Worm (Caenorhabditis elegans) whole organism, late embryonic: ENCODE results near the gene srj-26.
"Not testable (repeated sequence)": the region's sequence is repeated elsewhere in the genome, so short reads cannot be mapped to it uniquely, and the experiment has no call there.

Experiments
- C08G9.2 ChIP-seq: sonication (generic microtip); optimal IDR thresholded peaks from 2 replicates; lab custom pipeline; 2016; ENCODE audit warnings: mild to moderate bottlenecking, missing genetic modification characterization, moderate library complexity, missing compliant biosample characterization
- C38D4.7 ChIP-seq: fragments of 200-800 bp; sonication (Bioruptor generic); optimal IDR thresholded peaks from 2 replicates; lab custom pipeline; 2018; ENCODE audit warnings: mild to moderate bottlenecking, missing genetic modification characterization, moderate library complexity, missing compliant biosample characterization
- T23F11.4 ChIP-seq: fragments of 200-800 bp; sonication (Bioruptor generic); optimal IDR thresholded peaks from 2 replicates; lab custom pipeline; 2018; ENCODE audit warnings: mild to moderate bottlenecking, missing genetic modification characterization, missing compliant biosample characterization
- ceh-14 ChIP-seq: sonication (generic microtip); optimal IDR thresholded peaks from 2 replicates; lab custom pipeline; 2016; ENCODE audit warnings: missing genotype, missing genetic modification characterization, missing compliant biosample characterization
- ceh-18 ChIP-seq: sonication (generic microtip); optimal IDR thresholded peaks from 2 replicates; lab custom pipeline; 2016; ENCODE audit warnings: missing genetic modification characterization, missing compliant biosample characterization
- ceh-19 ChIP-seq: fragments of 200-800 bp; sonication (Bioruptor generic); optimal IDR thresholded peaks from 2 replicates; lab custom pipeline; 2018; ENCODE audit warnings: mild to moderate bottlenecking, missing genetic modification characterization, missing compliant biosample characterization
- ceh-2 ChIP-seq: sonication (generic microtip); optimal IDR thresholded peaks from 2 replicates; lab custom pipeline; 2016; ENCODE audit warnings: missing genotype, missing genetic modification characterization, missing compliant biosample characterization
- ceh-22 ChIP-seq: sonication (generic microtip); optimal IDR thresholded peaks from 2 replicates; lab custom pipeline; 2017; ENCODE audit warnings: missing biosample characterization, missing genetic modification characterization
- ceh-30 ChIP-seq: fragments of 150-350 bp; optimal IDR thresholded peaks from 2 replicates; lab custom pipeline; 2014; ENCODE audit warnings: missing biosample characterization, missing genetic modification characterization
- ceh-34 ChIP-seq: sonication (generic microtip); optimal IDR thresholded peaks from 2 replicates; lab custom pipeline; 2016; ENCODE audit warnings: mild to moderate bottlenecking, missing genetic modification characterization, missing compliant biosample characterization
- ceh-6 ChIP-seq: fragments of 200-800 bp; sonication (Bioruptor generic); optimal IDR thresholded peaks from 2 replicates; lab custom pipeline; 2018; ENCODE audit warnings: mild to moderate bottlenecking, missing genetic modification characterization, missing compliant biosample characterization
- che-1 ChIP-seq: sonication (generic microtip); optimal IDR thresholded peaks from 2 replicates; lab custom pipeline; 2016; ENCODE audit warnings: mild to moderate bottlenecking, missing genetic modification characterization, missing compliant biosample characterization
- dmd-4 ChIP-seq: sonication (generic microtip); optimal IDR thresholded peaks from 2 replicates; lab custom pipeline; 2016; ENCODE audit warnings: borderline replicate concordance, missing genetic modification characterization, missing compliant biosample characterization
- elt-4 ChIP-seq: sonication (generic microtip); optimal IDR thresholded peaks from 2 replicates; lab custom pipeline; 2016; ENCODE audit warnings: missing genetic modification characterization, missing compliant biosample characterization
- fax-1 ChIP-seq: sonication (generic microtip); optimal IDR thresholded peaks from 2 replicates; lab custom pipeline; 2016; ENCODE audit warnings: missing genotype, missing genetic modification characterization, missing compliant biosample characterization
- gmeb-2 ChIP-seq: sonication (generic microtip); optimal IDR thresholded peaks from 2 replicates; lab custom pipeline; 2016; ENCODE audit warnings: missing genetic modification characterization, inconsistent platforms, missing compliant biosample characterization
- hlh-30 ChIP-seq: sonication (generic microtip); optimal IDR thresholded peaks from 2 replicates; lab custom pipeline; 2017; ENCODE audit warnings: antibody characterized with exemption, missing genetic modification characterization, missing compliant biosample characterization; ENCODE audit not compliant: insufficient read depth
- hlh-8 ChIP-seq: sonication (generic microtip); optimal IDR thresholded peaks from 2 replicates; lab custom pipeline; 2016; ENCODE audit warnings: missing genotype, missing genetic modification characterization, missing compliant biosample characterization
- lin-11 ChIP-seq: fragments of 200-800 bp; sonication (Bioruptor generic); optimal IDR thresholded peaks from 2 replicates; lab custom pipeline; 2018; ENCODE audit warnings: mild to moderate bottlenecking, missing genetic modification characterization, missing compliant biosample characterization
- madf-2 ChIP-seq: sonication (generic microtip); optimal IDR thresholded peaks from 2 replicates; lab custom pipeline; 2017; ENCODE audit warnings: missing genetic modification characterization, missing compliant biosample characterization
- mec-3 ChIP-seq: sonication (generic microtip); optimal IDR thresholded peaks from 2 replicates; lab custom pipeline; 2016; ENCODE audit warnings: borderline replicate concordance, missing genetic modification characterization, missing compliant biosample characterization
- nfya-1 ChIP-seq: sonication (generic microtip); optimal IDR thresholded peaks from 2 replicates; lab custom pipeline; 2017; ENCODE audit warnings: missing genetic modification characterization, mild to moderate bottlenecking, missing compliant biosample characterization, antibody characterized with exemption, moderate library complexity
- nhr-11 ChIP-seq: fragments of 150-350 bp; optimal IDR thresholded peaks from 2 replicates; lab custom pipeline; 2014; ENCODE audit warnings: missing biosample characterization, missing genetic modification characterization
- npax-4 ChIP-seq: sonication (generic microtip); optimal IDR thresholded peaks from 2 replicates; lab custom pipeline; 2016; ENCODE audit warnings: missing genetic modification characterization, missing compliant biosample characterization
- odd-2 ChIP-seq: sonication (generic microtip); optimal IDR thresholded peaks from 2 replicates; lab custom pipeline; 2017; ENCODE audit warnings: antibody characterized with exemption, mild to moderate bottlenecking, missing genetic modification characterization, missing compliant biosample characterization
- pros-1 ChIP-seq: fragments of 150-350 bp; optimal IDR thresholded peaks from 2 replicates; lab custom pipeline; 2014; ENCODE audit warnings: missing biosample characterization, missing genetic modification reagents, missing genetic modification characterization
- sdc-2 ChIP-seq: sonication (generic microtip); optimal IDR thresholded peaks from 2 replicates; lab custom pipeline; 2016; ENCODE audit warnings: missing genotype, missing genetic modification characterization, missing compliant biosample characterization
- sox-2 ChIP-seq: fragments of 200-800 bp; sonication (Bioruptor generic); IDR thresholded peaks from 2 replicates; pipeline ENCODE4 v1.3.6; 2022; ENCODE audit warnings: missing genetic modification reagents, missing genetic modification characterization, missing compliant biosample characterization
- syd-9 ChIP-seq: sonication (generic microtip); optimal IDR thresholded peaks from 2 replicates; lab custom pipeline; 2016; ENCODE audit warnings: mild to moderate bottlenecking, missing genetic modification characterization, moderate library complexity, missing compliant biosample characterization
- tbx-7 ChIP-seq: sonication (generic microtip); optimal IDR thresholded peaks from 2 replicates; lab custom pipeline; 2016; ENCODE audit warnings: missing genotype, missing genetic modification characterization, missing compliant biosample characterization
- unc-3 ChIP-seq, 2 experiments: fragments of 200-800 bp in 1 of 2; sonication (Bioruptor generic) in 1 of 2; sonication (generic microtip) in 1 of 2; conservative IDR thresholded peaks in 1 of 2; optimal IDR thresholded peaks in 1 of 2; 2 replicates each; pipeline versions ENCODE4 v1.3.6 to Lab custom; 2016 to 2022; ENCODE audit warnings: missing compliant biosample characterization in 2 of 2, missing genetic modification characterization in 2 of 2, missing genetic modification reagents in 1 of 2
- unc-55 ChIP-seq: sonication (generic microtip); optimal IDR thresholded peaks from 2 replicates; lab custom pipeline; 2017; ENCODE audit warnings: missing biosample characterization, missing genetic modification reagents, missing genetic modification characterization
- zip-5 ChIP-seq: sonication (generic microtip); optimal IDR thresholded peaks from 2 replicates; lab custom pipeline; 2016; ENCODE audit warnings: missing genetic modification characterization, missing compliant biosample characterization
- ztf-16 ChIP-seq: sonication (generic microtip); optimal IDR thresholded peaks from 2 replicates; lab custom pipeline; 2017; ENCODE audit warnings: missing genetic modification characterization, missing compliant biosample characterization

The srj-26 gene

ce11 chrV:18402743-18403142 lies 18.2 kb upstream of the srj-26 start:
- TF ChIP-seq ceh-22 (tag; lab: Kevin White, UChicago), result no peak

- not testable (repeated sequence) for TF ChIP-seq sdc-2, che-1, nfya-1
Observed at ce11 chrV:18404767-18405166, 16.1 kb upstream of the srj-26 start, which contains the start of gene srh-209. Gene srh-209, minus strand, starts transcription at chrV:18404867.

ce11 chrV:18410142-18410541 lies 10.8 kb upstream of the srj-26 start, which contains the start of gene srh-207:
Gene srh-207, minus strand, starts transcription at chrV:18410242.
- no peak for TF ChIP-seq syd-9 (tag; lab: Kevin White, UChicago)
- no peak for TF ChIP-seq C38D4.7 (GFP tag; lab: Kevin White, UChicago)
- TF ChIP-seq dmd-4, result no peak
- no peak for TF ChIP-seq gmeb-2 (tag; lab: Kevin White, UChicago)
- no peak for TF ChIP-seq ceh-19
- no peak for TF ChIP-seq odd-2 (tag; lab: Kevin White, UChicago)
- TF ChIP-seq sdc-2, result no peak

- TF ChIP-seq ceh-22 (tag; lab: Kevin White, UChicago) (no peak), zip-5 (tag; lab: Kevin White, UChicago) (no peak), elt-4 (tag; lab: Kevin White, UChicago) (no peak), ceh-34 (tag; lab: Kevin White, UChicago) (no peak)
Observed at ce11 chrV:18412351-18412750, 8.5 kb upstream of the srj-26 start.

- no peak for TF ChIP-seq dmd-4
Observed at ce11 chrV:18412887-18413286, 8.0 kb upstream of the srj-26 start, which contains the start of gene ZK262.2. Gene ZK262.2, minus strand, starts transcription at chrV:18412987.

ce11 chrV:18414051-18414450 lies 6.8 kb upstream of the srj-26 start, which contains the start of gene txt-8:
Gene txt-8, plus strand, starts transcription at chrV:18414351.
- no peak for TF ChIP-seq che-1
- no peak for TF ChIP-seq ceh-2 (tag; lab: Kevin White, UChicago)
- no peak for TF ChIP-seq unc-55 (GFP tag; lab: Kevin White, UChicago)
- TF ChIP-seq syd-9 (tag; lab: Kevin White, UChicago), result no peak
- TF ChIP-seq ceh-6 (GFP tag; lab: Kevin White, UChicago), result no peak
- no peak for TF ChIP-seq pros-1 (tag; lab: Kevin White, UChicago)
- no peak for TF ChIP-seq lin-11 (tag; lab: Kevin White, UChicago)
- TF ChIP-seq hlh-30 (tag; lab: Kevin White, UChicago), result no peak
- no peak for TF ChIP-seq odd-2 (tag; lab: Kevin White, UChicago)
- no peak for TF ChIP-seq ceh-34 (tag; lab: Kevin White, UChicago)
- TF ChIP-seq nhr-11 (tag; lab: Kevin White, UChicago), result no peak
- no peak for TF ChIP-seq dmd-4
- TF ChIP-seq hlh-8 (tag; lab: Kevin White, UChicago), result no peak
- TF ChIP-seq T23F11.4 (GFP tag; lab: Kevin White, UChicago), result no peak
- no peak for TF ChIP-seq mec-3 (tag; lab: Kevin White, UChicago)
- no peak for TF ChIP-seq ceh-14 (tag; lab: Kevin White, UChicago)
- TF ChIP-seq ceh-30 (tag; lab: Kevin White, UChicago), result no peak
- no peak for TF ChIP-seq sox-2

ce11 chrV:18424471-18424870 lies 3.6 kb downstream of the srj-26 start, which contains the start of gene ZK262.4:
Gene ZK262.4, minus strand, starts transcription at chrV:18424571.
- TF ChIP-seq ceh-34 (tag; lab: Kevin White, UChicago) (no peak), ztf-16 (no peak), nhr-11 (tag; lab: Kevin White, UChicago) (no peak), hlh-8 (tag; lab: Kevin White, UChicago) (no peak), madf-2 (no peak), unc-3 (GFP tag; conservative IDR thresholded peaks at IDR 0.05; lab: Robert Waterston, UW) (no peak), unc-3 (tag; optimal IDR thresholded peaks at IDR 0.05; lab: Kevin White, UChicago) (no peak), fax-1 (tag; lab: Kevin White, UChicago) (no peak), nfya-1 (no peak), hlh-30 (tag; lab: Kevin White, UChicago) (no peak), syd-9 (tag; lab: Kevin White, UChicago) (no peak), tbx-7 (tag; lab: Kevin White, UChicago) (no peak), npax-4 (tag; lab: Kevin White, UChicago) (no peak), C38D4.7 (GFP tag; lab: Kevin White, UChicago) (no peak), C08G9.2 (tag; lab: Kevin White, UChicago) (no peak), ceh-18 (tag; lab: Kevin White, UChicago) (no peak)
